Comparison of ENCODE assay signal across 2 worm cellular contexts in genomic region chrV:203855-204432, ce11.
TF ChIP-seq lines count a peak whose summit lies in the region.

TSS of gene lec-12 (plus strand) at chrV:204382.

TF ChIP-seq in whole organism, L1 larva, 84 proteins besides CTCF, POLR2A, EP300 and RAD21 (continued from another document):
- TF ChIP-seq alr-1 (tag; optimal IDR thresholded peaks at IDR 0.05; lab: Kevin White, UChicago; ENCODE audit: borderline replicate concordance), result no peak
- TF ChIP-seq mep-1 (tag; optimal IDR thresholded peaks at IDR 0.05; lab: Kevin White, UChicago), result peak; percentile 15
- TF ChIP-seq mab-9 (GFP tag; IDR thresholded peaks at IDR 0.05; lab: Robert Waterston, UW), result no peak
- TF ChIP-seq sptf-1 (tag; optimal IDR thresholded peaks at IDR 0.05; lab: Kevin White, UChicago), result no peak
- no peak for TF ChIP-seq aly-2 (tag; optimal IDR thresholded peaks at IDR 0.05; lab: Kevin White, UChicago)
- no peak for TF ChIP-seq hpl-2 (GFP tag; optimal IDR thresholded peaks at IDR 0.05; lab: Kevin White, UChicago)
- TF ChIP-seq snpc-4 (tag; optimal IDR thresholded peaks at IDR 0.05; lab: Kevin White, UChicago), result no peak
- no peak for TF ChIP-seq lir-3 (tag; optimal IDR thresholded peaks at IDR 0.05; lab: Kevin White, UChicago; ENCODE audit: poor library complexity)
- TF ChIP-seq unc-130 (tag; optimal IDR thresholded peaks at IDR 0.05; lab: Kevin White, UChicago), result no peak
- no peak for TF ChIP-seq fos-1 (tag; optimal IDR thresholded peaks at IDR 0.05; lab: Kevin White, UChicago)
- TF ChIP-seq nhr-20 (tag; optimal IDR thresholded peaks at IDR 0.05; lab: Kevin White, UChicago), result peak; percentile 24
- TF ChIP-seq nhr-237 (tag; optimal IDR thresholded peaks at IDR 0.05; lab: Kevin White, UChicago), result no peak
- TF ChIP-seq jun-1 (tag; optimal IDR thresholded peaks at IDR 0.05; lab: Kevin White, UChicago), result no peak
- no peak for TF ChIP-seq nhr-11 (tag; optimal IDR thresholded peaks at IDR 0.05; lab: Kevin White, UChicago)
- TF ChIP-seq pqm-1 (tag; optimal IDR thresholded peaks at IDR 0.05; lab: Kevin White, UChicago), result no peak
- TF ChIP-seq efl-1 (optimal IDR thresholded peaks at IDR 0.05; lab: Kevin White, UChicago), result no peak
- peak in 1 of 2 experiments; percentile 8 for TF ChIP-seq efl-1 (GFP tag; optimal IDR thresholded peaks at IDR 0.05 in 1 of 2; lab: Kevin White, UChicago)
- no peak for TF ChIP-seq lin-13 (GFP tag; optimal IDR thresholded peaks at IDR 0.05; lab: Kevin White, UChicago)
- no peak for TF ChIP-seq zip-4 (GFP tag; optimal IDR thresholded peaks at IDR 0.05; lab: Kevin White, UChicago)
- TF ChIP-seq vab-15 (tag; optimal IDR thresholded peaks at IDR 0.05; lab: Kevin White, UChicago), result no peak
- no peak for TF ChIP-seq ceh-82 (tag; optimal IDR thresholded peaks at IDR 0.05; lab: Kevin White, UChicago)
- TF ChIP-seq nhr-28 (tag; optimal IDR thresholded peaks at IDR 0.05; lab: Kevin White, UChicago), result no peak
- TF ChIP-seq aha-1 (tag; optimal IDR thresholded peaks at IDR 0.05; lab: Kevin White, UChicago), result no peak
- TF ChIP-seq ces-1 (GFP tag; optimal IDR thresholded peaks at IDR 0.05; lab: Kevin White, UChicago), result no peak
- TF ChIP-seq lin-35 (GFP tag; optimal IDR thresholded peaks at IDR 0.05; lab: Kevin White, UChicago), result no peak
- no peak for TF ChIP-seq tlp-1 (tag; optimal IDR thresholded peaks at IDR 0.05; lab: Kevin White, UChicago)
- peak; percentile 16 for TF ChIP-seq nhr-47 (tag; optimal IDR thresholded peaks at IDR 0.05; lab: Kevin White, UChicago)
- no peak for TF ChIP-seq ets-5 (GFP tag; IDR thresholded peaks at IDR 0.05; lab: Robert Waterston, UW)
- TF ChIP-seq isw-1 (GFP tag; IDR thresholded peaks at IDR 0.05; lab: Robert Waterston, UW), result no peak
- peak; percentile 25 for TF ChIP-seq nhr-71 (tag; optimal IDR thresholded peaks at IDR 0.05; lab: Kevin White, UChicago)
- TF ChIP-seq unc-98 (GFP tag; IDR thresholded peaks at IDR 0.05; lab: Robert Waterston, UW), result no peak
- TF ChIP-seq fkh-10 (GFP tag; optimal IDR thresholded peaks at IDR 0.05; lab: Kevin White, UChicago), result no peak
- no peak for TF ChIP-seq tbx-2 (tag; optimal IDR thresholded peaks at IDR 0.05; lab: Kevin White, UChicago)
- TF ChIP-seq fkh-8 (tag; optimal IDR thresholded peaks at IDR 0.05; lab: Kevin White, UChicago), result peak; percentile 8
- TF ChIP-seq nhr-76 (tag; optimal IDR thresholded peaks at IDR 0.05; lab: Kevin White, UChicago), result no peak
- no peak for TF ChIP-seq pax-3 (tag; optimal IDR thresholded peaks at IDR 0.05; lab: Kevin White, UChicago)
- peak in 1 of 2 experiments; percentile 10 for TF ChIP-seq lsy-2 (tag; optimal IDR thresholded peaks at IDR 0.05; lab: Kevin White, UChicago)
- no peak for TF ChIP-seq unc-30 (tag; optimal IDR thresholded peaks at IDR 0.05; lab: Kevin White, UChicago)
- TF ChIP-seq blmp-1 (tag; optimal IDR thresholded peaks at IDR 0.05; lab: Kevin White, UChicago), result no peak
- TF ChIP-seq egl-13 (tag; optimal IDR thresholded peaks at IDR 0.05; lab: Kevin White, UChicago), result no peak
- TF ChIP-seq snu-23 (GFP tag; optimal IDR thresholded peaks at IDR 0.05; lab: Kevin White, UChicago), result peak; percentile 21
- no peak for TF ChIP-seq lin-39 (tag; optimal IDR thresholded peaks at IDR 0.05; lab: Kevin White, UChicago)
- TF ChIP-seq rnt-1 (tag; optimal IDR thresholded peaks at IDR 0.05; lab: Kevin White, UChicago), result no peak
- TF ChIP-seq ama-1 (optimal IDR thresholded peaks at IDR 0.05; lab: Kevin White, UChicago), result no peak
- TF ChIP-seq ceh-88 (GFP tag; IDR thresholded peaks at IDR 0.05; lab: Robert Waterston, UW), result no peak
- TF ChIP-seq ceh-63 (GFP tag; optimal IDR thresholded peaks at IDR 0.05; lab: Kevin White, UChicago), result no peak
- no peak for TF ChIP-seq unc-86 (tag; optimal IDR thresholded peaks at IDR 0.05; lab: Kevin White, UChicago)
- no peak for TF ChIP-seq ceh-8 (GFP tag; optimal IDR thresholded peaks at IDR 0.05; lab: Kevin White, UChicago)
- TF ChIP-seq pag-3 (tag; optimal IDR thresholded peaks at IDR 0.05; lab: Kevin White, UChicago; ENCODE audit: borderline replicate concordance, insufficient read depth), result no peak
- no peak for TF ChIP-seq ztf-4 (tag; optimal IDR thresholded peaks at IDR 0.05; lab: Kevin White, UChicago)
- TF ChIP-seq nhr-84 (tag; optimal IDR thresholded peaks at IDR 0.05; lab: Kevin White, UChicago), result no peak
- no peak for TF ChIP-seq hlh-4 (tag; optimal IDR thresholded peaks at IDR 0.05; lab: Kevin White, UChicago)
- no peak for TF ChIP-seq egl-27 (tag; optimal IDR thresholded peaks at IDR 0.05; lab: Kevin White, UChicago)
- TF ChIP-seq skn-1 (tag; optimal IDR thresholded peaks at IDR 0.05; lab: Kevin White, UChicago), result peak; percentile 11
- no peak for TF ChIP-seq sox-4 (tag; optimal IDR thresholded peaks at IDR 0.05; lab: Kevin White, UChicago)
- TF ChIP-seq hlh-17 (GFP tag; optimal IDR thresholded peaks at IDR 0.05; lab: Kevin White, UChicago; ENCODE audit: borderline replicate concordance), result no peak
- TF ChIP-seq C34B4.2 (tag; optimal IDR thresholded peaks at IDR 0.05; lab: Kevin White, UChicago), result no peak
- no peak for TF ChIP-seq dpl-1 (GFP tag; optimal IDR thresholded peaks at IDR 0.05; lab: Kevin White, UChicago)
- no peak for TF ChIP-seq mef-2 (tag; optimal IDR thresholded peaks at IDR 0.05; lab: Kevin White, UChicago)
- TF ChIP-seq zag-1 (tag; optimal IDR thresholded peaks at IDR 0.05; lab: Kevin White, UChicago), result no peak
- no peak for TF ChIP-seq swsn-7 (tag; optimal IDR thresholded peaks at IDR 0.05; lab: Kevin White, UChicago)
- no peak for TF ChIP-seq nhr-12 (tag; optimal IDR thresholded peaks at IDR 0.05; lab: Kevin White, UChicago)
- no peak for TF ChIP-seq nhr-77 (tag; optimal IDR thresholded peaks at IDR 0.05; lab: Kevin White, UChicago)
- no peak for TF ChIP-seq unc-62 (GFP tag; optimal IDR thresholded peaks at IDR 0.05; lab: Kevin White, UChicago)
- TF ChIP-seq C16A3.4 (tag; optimal IDR thresholded peaks at IDR 0.05; lab: Kevin White, UChicago), result no peak
- TF ChIP-seq efl-3 (GFP tag; optimal IDR thresholded peaks at IDR 0.05; lab: Kevin White, UChicago), result no peak
- no peak for TF ChIP-seq Y116A8C.19 (tag; optimal IDR thresholded peaks at IDR 0.05; lab: Kevin White, UChicago; ENCODE audit: borderline replicate concordance)
- no peak for TF ChIP-seq fkh-4 (tag; optimal IDR thresholded peaks at IDR 0.05; lab: Kevin White, UChicago; ENCODE audit: borderline replicate concordance)
- no peak for TF ChIP-seq elt-3 (tag; optimal IDR thresholded peaks at IDR 0.05; lab: Kevin White, UChicago)
TF ChIP-seq in whole organism, L1 larva: peak in this region for 10.

TF ChIP-seq in whole organism, L4 larva, 104 proteins besides CTCF, POLR2A, EP300 and RAD21 (continued from another document):
- TF ChIP-seq ceh-20 (GFP tag; IDR thresholded peaks at IDR 0.05; lab: Robert Waterston, UW), result no peak
- peak; percentile 24 for TF ChIP-seq nhr-6 (tag; optimal IDR thresholded peaks at IDR 0.05; lab: Kevin White, UChicago)
- no peak for TF ChIP-seq madf-9 (GFP tag; conservative IDR thresholded peaks at IDR 0.05; lab: Robert Waterston, UW)
- TF ChIP-seq F26F4.8 (GFP tag; conservative IDR thresholded peaks at IDR 0.05; lab: Robert Waterston, UW), result no peak
- no peak for TF ChIP-seq daf-16 (GFP tag; optimal IDR thresholded peaks at IDR 0.05; lab: Kevin White, UChicago)
- peak; percentile 92 for TF ChIP-seq daf-16 (tag; optimal IDR thresholded peaks at IDR 0.05; lab: Kevin White, UChicago)
- no peak for TF ChIP-seq nhr-76 (tag; optimal IDR thresholded peaks at IDR 0.05; lab: Kevin White, UChicago)
- no peak for TF ChIP-seq tra-1 (GFP tag; IDR thresholded peaks at IDR 0.05; lab: Robert Waterston, UW)
- TF ChIP-seq spr-3 (GFP tag; optimal IDR thresholded peaks at IDR 0.05; lab: Kevin White, UChicago), result no peak
- TF ChIP-seq fos-1 (tag; optimal IDR thresholded peaks at IDR 0.05; lab: Kevin White, UChicago), result no peak
- no peak for TF ChIP-seq nhr-111 (GFP tag; optimal IDR thresholded peaks at IDR 0.05; lab: Kevin White, UChicago)
- no peak for TF ChIP-seq vab-7 (GFP tag; IDR thresholded peaks at IDR 0.05; lab: Robert Waterston, UW)
- peak; percentile 65 for TF ChIP-seq hlh-30 (tag; optimal IDR thresholded peaks at IDR 0.05; lab: Kevin White, UChicago; ENCODE audit: insufficient read depth)
- peak; percentile 39 for TF ChIP-seq mep-1 (tag; optimal IDR thresholded peaks at IDR 0.05; lab: Kevin White, UChicago)
- TF ChIP-seq ceh-82 (tag; optimal IDR thresholded peaks at IDR 0.05; lab: Kevin White, UChicago), result no peak
- no peak for TF ChIP-seq ZK546.5 (tag; optimal IDR thresholded peaks at IDR 0.05; lab: Kevin White, UChicago)
- TF ChIP-seq tag-97 (GFP tag; IDR thresholded peaks at IDR 0.05; lab: Robert Waterston, UW), result no peak
- no peak for TF ChIP-seq mdt-29 (GFP tag; IDR thresholded peaks at IDR 0.05; lab: Robert Waterston, UW)
- TF ChIP-seq ceh-32 (tag; optimal IDR thresholded peaks at IDR 0.05; lab: Kevin White, UChicago; ENCODE audit: poor library complexity), result no peak
- TF ChIP-seq rbr-2 (tag; optimal IDR thresholded peaks at IDR 0.05; lab: Kevin White, UChicago), result peak; percentile 2
- TF ChIP-seq madf-5 (GFP tag; IDR thresholded peaks at IDR 0.05; lab: Robert Waterston, UW), result no peak
- TF ChIP-seq dve-1 (tag; optimal IDR thresholded peaks at IDR 0.05; lab: Kevin White, UChicago; ENCODE audit: insufficient read depth), result peak; percentile 54
- no peak for TF ChIP-seq duxl-1 (tag; optimal IDR thresholded peaks at IDR 0.05; lab: Kevin White, UChicago; ENCODE audit: poor library complexity)
- no peak for TF ChIP-seq php-3 (GFP tag; IDR thresholded peaks at IDR 0.05; lab: Robert Waterston, UW)
- no peak for TF ChIP-seq zfp-3 (GFP tag; conservative IDR thresholded peaks at IDR 0.05; lab: Robert Waterston, UW)
- no peak for TF ChIP-seq ZK337.2 (GFP tag; IDR thresholded peaks at IDR 0.05; lab: Robert Waterston, UW)
- TF ChIP-seq nhr-42 (GFP tag; IDR thresholded peaks at IDR 0.05; lab: Robert Waterston, UW), result no peak
- no peak for TF ChIP-seq lin-15B (tag; optimal IDR thresholded peaks at IDR 0.05; lab: Kevin White, UChicago)
- no peak for TF ChIP-seq dmd-8 (GFP tag; IDR thresholded peaks at IDR 0.05; lab: Robert Waterston, UW)
- peak in 1 of 2 experiments; percentile 18 for TF ChIP-seq lsy-2 (tag; optimal IDR thresholded peaks at IDR 0.05; lab: Kevin White, UChicago)
- no peak for TF ChIP-seq T26A8.4 (GFP tag; IDR thresholded peaks at IDR 0.05; lab: Robert Waterston, UW)
- no peak for TF ChIP-seq nhr-48 (tag; optimal IDR thresholded peaks at IDR 0.05; lab: Kevin White, UChicago)
- TF ChIP-seq jun-1 (tag; optimal IDR thresholded peaks at IDR 0.05; lab: Kevin White, UChicago), result no peak
TF ChIP-seq in whole organism, L4 larva: peak in this region for 11.
